Worm (Caenorhabditis elegans) whole organism, mixed stage, embryonic: Measurements from ENCODE around the gene srd-13.

ENCODE experiments used
- ces-1 ChIP-seq: fragments of 150-350 bp; optimal IDR thresholded peaks from 2 replicates; lab custom pipeline; 2014; ENCODE audit warnings: missing biosample characterization, missing genetic modification reagents, missing genetic modification characterization
- hlh-1 ChIP-seq: fragments of 150-350 bp; optimal IDR thresholded peaks from 2 replicates; lab custom pipeline; 2014; ENCODE audit warnings: missing biosample characterization, missing genetic modification reagents, missing genetic modification characterization
- lin-13 ChIP-seq: fragments of 150-350 bp; optimal IDR thresholded peaks from 2 replicates; lab custom pipeline; 2014; ENCODE audit warnings: missing biosample characterization, missing genetic modification characterization
- lsy-2 ChIP-seq: fragments of 150-350 bp; optimal IDR thresholded peaks from 2 replicates; lab custom pipeline; 2014; ENCODE audit warnings: missing biosample characterization, missing genetic modification characterization
- mep-1 ChIP-seq: fragments of 150-350 bp; optimal IDR thresholded peaks from 2 replicates; lab custom pipeline; 2017; ENCODE audit warnings: missing biosample characterization, missing genetic modification reagents, missing genetic modification characterization, inconsistent platforms
- nhr-12 ChIP-seq: fragments of 150-350 bp; optimal IDR thresholded peaks from 2 replicates; lab custom pipeline; 2014; ENCODE audit warnings: missing biosample characterization, missing genetic modification characterization
- pha-4 ChIP-seq: fragments of 150-350 bp; optimal IDR thresholded peaks from 2 replicates; lab custom pipeline; 2018; ENCODE audit warnings: missing biosample characterization, missing genetic modification reagents, missing genetic modification characterization
- unc-39 ChIP-seq: fragments of 150-350 bp; optimal IDR thresholded peaks from 2 replicates; lab custom pipeline; 2014; ENCODE audit warnings: missing biosample characterization, missing genetic modification characterization
- zip-8 ChIP-seq: fragments of 150-350 bp; optimal IDR thresholded peaks from 2 replicates; lab custom pipeline; 2014; ENCODE audit warnings: missing biosample characterization, missing genetic modification characterization
- ztf-11 ChIP-seq: fragments of 150-350 bp; optimal IDR thresholded peaks from 2 replicates; lab custom pipeline; 2014; ENCODE audit warnings: missing biosample characterization, missing genetic modification characterization

- TF ChIP-seq nhr-12 (tag; lab: Kevin White, UChicago) (no peak), ztf-11 (tag; lab: Kevin White, UChicago) (no peak), zip-8 (tag; lab: Kevin White, UChicago) (no peak), ces-1 (no peak), hlh-1 (no peak), lsy-2 (tag; lab: Kevin White, UChicago) (no peak), unc-39 (tag; lab: Kevin White, UChicago) (no peak), pha-4 (tag; lab: Kevin White, UChicago) (no peak), lin-13 (tag; lab: Kevin White, UChicago) (no peak), mep-1 (tag; lab: Kevin White, UChicago) (no peak)
These were observed 24.0 kb upstream of the srd-13 start for ce11 chrIV:5659461-5659860.
